Fruit fly (Drosophila melanogaster) S2 (cell line): ENCODE results near the gene CG15912.

Experiments
- CG8478 ChIP-seq: fragments of >200 bp; optimal IDR thresholded peaks from 2 replicates; lab custom pipeline; 2018
- CTCF ChIP-seq, 2 experiments: fragments of >200 bp; optimal IDR thresholded peaks; 2 replicates each; lab custom pipeline; 2018

The CG15912 gene

DNA sequence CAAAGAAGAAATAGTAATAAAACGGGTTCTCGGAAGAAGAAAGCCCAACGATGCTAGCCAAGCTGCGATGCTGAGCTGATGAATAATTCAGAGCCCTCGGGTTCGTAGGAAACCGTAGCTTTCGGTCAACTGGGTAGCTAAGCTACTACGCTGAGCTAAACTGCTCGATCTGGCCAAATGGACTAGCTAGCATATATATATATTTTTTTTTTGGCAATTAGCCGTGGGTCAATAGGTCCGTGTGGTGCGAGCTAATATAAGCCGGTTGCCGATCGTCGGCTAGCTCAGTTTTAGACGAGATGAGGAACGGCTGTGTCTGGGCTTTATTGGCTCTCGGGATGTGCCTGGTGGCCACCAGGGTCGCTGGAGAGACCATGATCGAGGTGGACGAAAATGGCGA lies 8.9 kb downstream of the CG15912 start, which contains the start of gene CG3546:
CG3546 (plus strand) TSS at position 301 of the 400 bp plus-strand sequence.
- TF ChIP-seq CTCF (optimal IDR thresholded peaks at IDR 0.05; lab: Kevin White, UChicago) (no peak), CG8478 (lab: Kevin White, UChicago) (no peak)

DNA sequence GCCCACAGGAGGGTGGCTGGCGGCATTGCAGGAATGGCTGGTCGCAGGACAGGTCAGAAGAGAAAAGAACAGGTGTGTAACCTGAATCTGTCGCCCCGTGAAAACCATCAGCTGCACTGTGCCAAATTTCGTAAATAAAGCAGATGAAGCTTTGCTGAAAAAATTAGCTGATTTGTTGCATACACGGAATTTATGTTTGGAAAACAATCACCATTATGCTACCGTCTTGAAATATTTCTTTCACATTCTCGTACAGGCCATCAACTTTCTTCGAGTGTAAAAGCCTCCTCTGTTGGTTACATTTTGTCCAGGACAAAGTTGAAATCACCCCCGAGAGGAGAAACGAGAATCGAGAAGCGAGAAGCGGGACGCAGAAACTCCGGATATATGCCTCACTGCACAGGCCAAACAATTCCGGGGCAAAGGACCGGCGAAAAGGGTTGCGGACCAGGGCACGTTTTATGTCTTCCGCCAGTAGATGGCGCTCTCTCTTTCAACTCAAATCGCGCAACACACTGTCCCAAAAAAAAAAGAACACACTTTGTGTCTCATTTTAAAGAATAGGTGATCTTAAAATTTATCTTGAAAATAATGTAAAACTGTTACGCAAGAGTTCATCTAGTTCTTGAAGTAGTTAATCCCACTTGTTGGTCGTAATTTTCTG lies 11.4 kb downstream of the CG15912 start:
- TF ChIP-seq CG8478 (lab: Kevin White, UChicago) (no peak), CTCF (optimal IDR thresholded peaks at IDR 0.05; lab: Kevin White, UChicago) (peak; percentile 79)

DNA sequence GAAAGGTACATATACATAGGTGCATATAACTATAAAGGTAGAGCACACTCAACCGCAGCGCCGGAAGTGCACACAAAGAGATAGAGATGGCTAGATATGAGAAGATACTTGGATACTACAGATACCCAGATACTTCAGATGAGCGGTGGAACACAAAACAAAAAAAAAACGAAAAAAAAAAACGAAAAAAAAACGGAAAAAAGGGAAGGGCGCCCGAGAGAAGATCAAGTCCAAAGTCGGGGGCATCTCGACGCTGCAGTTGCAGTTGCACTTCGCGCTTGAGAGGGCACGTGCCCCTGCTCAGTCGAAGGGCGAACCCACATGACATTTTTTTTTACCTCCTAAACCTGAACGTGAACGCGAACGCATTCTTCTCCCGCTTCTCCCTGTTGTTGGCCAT lies 15.1 kb downstream of the CG15912 start:
- TF ChIP-seq CG8478 (lab: Kevin White, UChicago) (no peak), CTCF (optimal IDR thresholded peaks at IDR 0.05; lab: Kevin White, UChicago) (no peak)

DNA sequence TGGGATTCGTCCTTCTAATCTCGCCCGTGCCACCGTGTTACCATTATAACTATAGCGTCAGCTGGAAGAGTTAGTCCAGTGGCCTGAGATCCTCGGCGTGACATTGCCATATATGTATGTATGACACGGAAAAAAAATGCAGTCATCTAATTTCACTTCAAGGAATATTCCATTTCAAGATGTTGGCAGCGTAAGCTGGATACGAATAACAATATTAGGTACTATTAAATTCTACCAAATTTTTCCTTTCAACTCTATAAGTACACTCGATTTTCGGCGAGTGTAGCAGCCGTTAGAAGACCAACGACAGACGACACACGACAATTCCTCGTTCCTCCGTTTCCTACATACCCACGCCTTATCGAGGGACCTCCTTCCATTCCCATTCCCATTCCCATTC lies 16.1 kb downstream of the CG15912 start:
- TF ChIP-seq CG8478 (lab: Kevin White, UChicago) (no peak), CTCF (optimal IDR thresholded peaks at IDR 0.05; lab: Kevin White, UChicago) (no peak)

DNA sequence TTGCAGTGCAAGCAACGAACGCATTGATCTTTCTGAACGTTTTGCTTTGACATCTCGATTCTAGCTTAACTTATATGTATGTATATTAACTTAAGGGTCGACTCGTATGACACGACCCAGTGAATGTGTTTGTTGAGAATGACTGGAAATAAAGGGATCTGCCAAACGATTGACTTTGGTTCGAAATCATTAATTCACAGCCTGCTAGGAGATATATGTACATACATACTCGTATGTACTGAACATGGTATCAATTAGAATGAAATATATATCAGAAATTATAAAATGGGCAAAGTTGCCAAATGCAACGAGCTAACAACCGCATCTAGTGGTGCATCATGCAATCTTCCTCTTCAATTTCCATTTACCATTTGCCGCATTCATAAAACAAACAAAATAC lies 23.0 kb downstream of the CG15912 start, which contains the start of gene CG12684:
CG12684 (minus strand) TSS at position 101 of the 400 bp plus-strand sequence.
- TF ChIP-seq CTCF (optimal IDR thresholded peaks at IDR 0.05; lab: Kevin White, UChicago) (no peak), CG8478 (lab: Kevin White, UChicago) (no peak)

DNA sequence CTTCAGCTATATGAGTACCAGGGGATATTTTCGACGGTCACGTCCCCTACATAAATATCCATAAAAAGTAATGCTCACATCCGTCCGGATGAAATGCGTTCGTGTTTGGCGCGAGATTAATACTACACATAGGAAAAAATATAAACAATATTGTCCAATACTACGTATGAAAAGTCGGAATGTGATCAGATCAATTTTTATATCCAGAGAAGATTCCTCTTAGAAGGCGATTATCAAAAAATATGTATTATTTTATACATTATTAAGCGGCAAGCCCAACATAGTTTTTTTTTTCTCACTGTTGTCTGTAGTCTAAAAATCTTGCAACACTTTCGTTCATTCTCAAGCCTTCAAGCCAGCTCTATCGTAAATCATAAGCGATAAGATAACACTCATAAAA lies 25.1 kb downstream of the CG15912 start:
- TF ChIP-seq CTCF (optimal IDR thresholded peaks at IDR 0.05; lab: Kevin White, UChicago) (no peak), CG8478 (lab: Kevin White, UChicago) (no peak)

DNA sequence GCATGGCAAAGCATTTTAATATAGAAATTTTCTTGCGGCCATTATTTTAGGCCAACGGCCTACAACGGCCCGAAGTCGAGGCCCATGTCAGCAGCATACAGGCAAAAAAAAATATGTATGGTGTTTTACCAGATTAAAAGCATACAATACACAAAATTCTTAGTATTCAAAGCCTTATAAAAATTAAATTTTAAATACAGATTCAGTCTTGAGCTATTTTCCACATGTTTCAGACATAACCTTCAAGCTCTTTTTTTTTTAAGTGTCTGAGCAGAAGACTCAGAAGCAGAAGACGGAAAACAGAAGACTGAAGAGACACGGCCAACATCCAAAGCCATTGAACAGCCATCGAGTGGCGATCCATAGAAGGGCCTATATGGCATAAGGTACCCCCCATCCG lies 32.9 kb downstream of the CG15912 start:
- TF ChIP-seq CG8478 (lab: Kevin White, UChicago) = no peak
- TF ChIP-seq CTCF (optimal IDR thresholded peaks at IDR 0.05; lab: Kevin White, UChicago) = no peak

DNA sequence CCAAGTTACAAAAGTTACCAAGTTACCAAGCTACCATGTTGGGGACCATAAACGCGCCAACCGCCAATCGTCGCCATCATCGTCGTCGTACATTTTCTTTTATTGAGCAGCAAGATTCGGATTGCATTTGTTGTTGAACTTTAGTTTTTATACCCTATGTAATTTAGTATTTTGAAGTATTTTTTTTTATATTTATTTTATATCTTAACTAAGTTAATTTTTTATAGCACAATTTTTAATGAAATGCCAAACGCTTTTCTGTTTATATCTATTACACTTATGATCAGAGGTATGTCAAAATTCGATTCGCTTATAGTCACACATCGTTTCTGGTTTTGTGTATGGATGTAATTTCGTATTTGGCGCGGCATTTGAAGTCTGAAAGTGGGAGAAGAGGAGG lies 33.6 kb downstream of the CG15912 start:
- TF ChIP-seq CG8478 (lab: Kevin White, UChicago) = no peak
- no peak for TF ChIP-seq CTCF (optimal IDR thresholded peaks at IDR 0.05; lab: Kevin White, UChicago)

DNA sequence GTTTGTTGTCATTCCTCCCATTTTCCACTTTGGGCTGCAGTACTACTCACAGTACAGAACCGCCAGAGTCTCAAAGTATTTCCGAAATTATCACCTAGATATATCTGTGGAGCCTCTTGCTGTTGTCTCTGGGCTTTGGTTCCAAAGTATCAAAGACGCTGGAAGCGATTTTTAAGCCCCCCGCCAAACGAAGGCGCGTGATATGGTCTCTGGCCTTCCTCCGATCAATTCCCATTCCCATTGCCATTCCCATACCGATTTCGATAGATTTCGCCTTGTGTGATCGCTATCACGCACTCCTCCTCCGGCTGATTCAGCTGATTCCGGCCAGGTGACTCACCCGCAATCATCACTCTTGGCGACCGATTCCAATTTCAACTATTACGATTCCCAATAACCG lies 38.7 kb downstream of the CG15912 start:
- TF ChIP-seq CTCF (optimal IDR thresholded peaks at IDR 0.05; lab: Kevin White, UChicago) (no peak), CG8478 (lab: Kevin White, UChicago) (no peak)

DNA sequence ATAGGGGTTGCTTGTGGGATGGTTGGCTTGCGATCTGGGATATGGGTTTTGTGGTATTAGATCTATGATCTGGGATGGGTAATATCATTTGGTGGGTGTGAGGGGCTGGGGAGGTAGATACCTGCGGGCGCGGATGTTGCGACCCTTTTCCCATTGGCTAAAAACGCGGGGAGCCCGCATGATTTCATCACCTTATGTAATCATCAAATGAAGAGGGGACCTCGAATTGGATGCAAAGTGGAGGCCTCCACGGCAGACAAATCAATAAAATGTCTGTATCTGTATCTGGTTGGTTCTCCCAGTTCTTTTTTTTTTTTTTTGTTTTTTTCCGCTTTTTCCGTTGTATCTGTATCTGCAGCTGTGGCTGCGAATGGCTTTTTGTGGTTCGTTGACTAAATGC lies 40.1 kb downstream of the CG15912 start:
- TF ChIP-seq CG8478 (lab: Kevin White, UChicago) (no peak), CTCF (optimal IDR thresholded peaks at IDR 0.05; lab: Kevin White, UChicago) (no peak)

DNA sequence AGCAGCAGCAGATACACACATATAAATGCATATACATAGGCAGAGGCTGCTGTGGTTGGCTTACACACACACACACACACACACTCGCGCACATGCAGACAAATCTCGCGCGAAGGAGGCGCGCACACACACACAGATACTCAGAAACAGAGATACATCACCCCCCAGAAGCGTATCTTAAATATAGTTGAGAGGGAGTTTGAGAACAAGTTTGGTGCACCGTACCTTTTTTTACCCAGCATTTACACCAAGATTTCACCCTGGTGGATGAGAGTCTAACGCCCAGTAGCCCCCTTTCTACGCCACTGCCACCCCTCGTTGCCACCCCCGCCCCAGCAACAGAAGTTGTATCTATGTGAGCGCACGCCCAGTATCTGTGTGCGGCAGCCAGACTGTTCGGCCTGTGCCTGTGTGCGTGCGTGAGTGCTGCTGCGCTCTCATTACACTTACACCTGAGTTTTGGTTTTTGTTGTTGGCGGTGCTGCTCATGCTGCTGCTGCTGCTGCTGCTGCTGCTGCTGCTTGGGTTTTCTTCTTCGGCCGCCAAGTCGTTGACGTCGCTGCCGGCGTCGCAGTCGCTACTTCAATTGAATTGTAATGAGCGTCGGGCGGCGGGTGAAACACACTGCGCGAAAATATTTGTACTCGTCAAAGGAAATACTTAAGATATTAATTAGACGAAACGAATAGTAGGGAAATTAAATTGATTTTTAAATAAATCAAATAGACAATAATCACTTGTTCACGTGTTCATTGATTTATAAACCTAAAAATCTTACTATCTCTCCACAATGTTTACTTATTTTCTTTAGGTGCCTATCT lies 41.3 kb downstream of the CG15912 start:
- TF ChIP-seq CG8478 (lab: Kevin White, UChicago) (no peak), CTCF (optimal IDR thresholded peaks at IDR 0.05; lab: Kevin White, UChicago) (no peak)

DNA sequence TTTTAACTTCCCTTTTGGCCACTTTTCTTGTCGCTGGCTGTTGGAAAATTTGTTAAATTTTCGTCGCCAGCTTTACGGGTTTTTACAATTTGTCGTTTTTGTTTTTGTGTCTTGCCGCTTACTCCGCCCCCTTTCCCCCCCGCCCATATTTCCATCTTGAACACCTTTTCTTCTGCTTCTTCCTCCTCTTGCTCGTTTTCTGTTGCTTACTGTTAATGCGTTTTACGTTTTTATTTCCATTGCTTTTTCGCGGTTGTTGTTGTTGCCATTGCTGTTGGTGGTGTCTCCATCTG lies 41.8 kb downstream of the CG15912 start:
- TF ChIP-seq CTCF (optimal IDR thresholded peaks at IDR 0.05; lab: Kevin White, UChicago) (no peak), CG8478 (lab: Kevin White, UChicago) (no peak)

DNA sequence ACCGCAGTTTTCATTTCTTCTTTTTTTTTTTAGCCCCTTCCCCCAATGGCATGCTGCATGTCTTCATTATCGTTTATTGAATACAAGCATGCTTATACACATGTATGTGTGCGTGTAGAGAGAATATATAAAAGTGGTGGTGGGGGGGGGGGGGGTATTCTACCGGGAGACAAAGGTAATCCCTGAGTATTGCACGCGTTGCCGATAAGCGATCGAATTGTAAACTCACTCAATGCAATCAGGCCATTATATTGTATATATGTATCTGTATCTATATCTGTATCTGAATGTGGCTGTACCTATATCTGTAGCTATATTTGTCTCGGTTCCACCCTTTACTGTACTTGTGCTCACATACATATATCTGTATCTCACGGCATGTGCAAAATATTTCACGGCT lies 43.4 kb downstream of the CG15912 start:
- TF ChIP-seq CG8478 (lab: Kevin White, UChicago) = no peak
- TF ChIP-seq CTCF (optimal IDR thresholded peaks at IDR 0.05; lab: Kevin White, UChicago) = no peak

DNA sequence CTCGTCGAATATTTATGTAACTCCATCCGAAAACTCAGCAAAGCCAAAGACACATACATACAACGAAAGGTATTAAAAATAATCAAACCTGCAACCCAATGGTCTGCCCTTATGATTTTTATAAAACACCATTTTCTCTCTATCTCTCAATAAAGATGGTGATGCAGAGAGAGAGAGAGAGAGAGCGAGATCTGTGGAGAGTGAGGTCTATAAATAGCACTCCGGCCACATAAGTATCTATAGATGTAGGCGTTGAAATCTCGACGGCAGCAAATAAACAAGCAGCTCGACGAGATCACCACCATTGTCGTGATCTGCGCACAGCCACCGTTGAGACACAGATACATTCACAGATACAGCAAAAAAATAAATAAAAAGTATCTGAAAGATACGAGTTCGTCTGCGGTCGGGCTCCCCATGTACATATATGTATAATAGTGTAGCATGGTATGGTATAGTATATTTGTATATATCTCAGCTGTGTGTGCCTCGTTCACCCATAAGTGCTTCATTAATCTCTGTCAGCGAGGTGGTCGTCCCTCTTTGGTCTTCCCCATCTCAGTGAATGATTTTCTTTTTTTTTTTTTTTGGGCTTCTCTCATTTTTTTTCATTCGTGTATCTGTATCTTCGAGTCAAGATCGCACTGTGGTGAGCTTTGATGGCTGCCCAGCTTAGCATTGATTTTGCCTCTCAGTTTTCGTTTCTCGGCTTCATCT lies 47.8 kb downstream of the CG15912 start:
- no peak for TF ChIP-seq CG8478 (lab: Kevin White, UChicago)
- no peak for TF ChIP-seq CTCF (optimal IDR thresholded peaks at IDR 0.05; lab: Kevin White, UChicago)
